Worm (Caenorhabditis elegans) whole organism, young adult: ENCODE data around the gene C47E8.11.

Experiments used
- B0019.2 ChIP-seq: fragments of 200-800 bp; sonication (Bioruptor generic); conservative IDR thresholded peaks from 2 replicates; pipeline ENCODE4 v1.3.6; 2022; ENCODE audit warnings: missing genetic modification reagents, missing genetic modification characterization, missing compliant biosample characterization
- F10E7.11 ChIP-seq: sonication (generic microtip); optimal IDR thresholded peaks from 2 replicates; lab custom pipeline; 2017; ENCODE audit warnings: mild to moderate bottlenecking, missing genetic modification characterization, moderate library complexity, missing compliant biosample characterization
- F22D6.2 ChIP-seq: sonication (generic microtip); optimal IDR thresholded peaks from 2 replicates; lab custom pipeline; 2016; ENCODE audit warnings: mild to moderate bottlenecking, missing genetic modification characterization, missing compliant biosample characterization
- F33H1.4 ChIP-seq: fragments of 200-800 bp; sonication (Bioruptor generic); IDR thresholded peaks from 2 replicates; pipeline ENCODE4 v1.3.6; 2022; ENCODE audit warnings: missing genetic modification reagents, missing genetic modification characterization, missing compliant biosample characterization
- F37B4.10 ChIP-seq: fragments of 200-800 bp; sonication (Bioruptor generic); IDR thresholded peaks from 2 replicates; pipeline ENCODE4 v1.3.6; 2022; ENCODE audit warnings: missing genetic modification characterization, missing compliant biosample characterization
- F39B2.1 ChIP-seq: fragments of 200-800 bp; sonication (Bioruptor generic); IDR thresholded peaks from 2 replicates; pipeline ENCODE4 v1.3.6; 2022; ENCODE audit warnings: missing genetic modification reagents, missing genetic modification characterization, missing compliant biosample characterization
- F49E8.2 ChIP-seq: sonication (generic microtip); optimal IDR thresholded peaks from 3 replicates; lab custom pipeline; 2017; ENCODE audit warnings: missing genetic modification characterization, mild to moderate bottlenecking, missing compliant biosample characterization, antibody characterized with exemption, moderate library complexity; ENCODE audit not compliant: insufficient read depth
- F57A8.1 ChIP-seq: fragments of 200-800 bp; sonication (Bioruptor generic); optimal IDR thresholded peaks from 2 replicates; lab custom pipeline; 2018; ENCODE audit warnings: mild to moderate bottlenecking, missing genetic modification characterization, moderate library complexity, missing compliant biosample characterization
- K11D2.4 ChIP-seq: fragments of 200-800 bp; sonication (Bioruptor generic); IDR thresholded peaks from 2 replicates; pipeline ENCODE4 v1.3.6; 2022; ENCODE audit warnings: missing genetic modification reagents, missing genetic modification characterization, missing compliant biosample characterization
- Y79H2A.3 ChIP-seq: fragments of 200-800 bp; sonication (Bioruptor generic); conservative IDR thresholded peaks from 2 replicates; pipeline ENCODE4 v1.3.6; 2022; ENCODE audit warnings: missing genetic modification reagents, missing genetic modification characterization, missing compliant biosample characterization
- Y95B8A.8 ChIP-seq: fragments of 200-800 bp; sonication (Bioruptor generic); IDR thresholded peaks from 2 replicates; pipeline ENCODE4 v1.3.6; 2022; ENCODE audit warnings: missing genetic modification reagents, missing genetic modification characterization, missing compliant biosample characterization
- ZK185.1 ChIP-seq: sonication (generic microtip); optimal IDR thresholded peaks from 2 replicates; lab custom pipeline; 2016; ENCODE audit warnings: mild to moderate bottlenecking, missing genetic modification characterization, missing compliant biosample characterization; ENCODE audit not compliant: poor library complexity, severe bottlenecking
- akir-1 ChIP-seq: fragments of 200-800 bp; sonication (Bioruptor generic); optimal IDR thresholded peaks from 2 replicates; lab custom pipeline; 2018; ENCODE audit warnings: mild to moderate bottlenecking, missing genetic modification characterization, moderate library complexity, missing compliant biosample characterization
- aptf-2 ChIP-seq: fragments of 200-800 bp; sonication (Bioruptor generic); conservative IDR thresholded peaks from 2 replicates; pipeline ENCODE4 v1.3.6; 2022; ENCODE audit warnings: missing genetic modification reagents, missing genetic modification characterization, missing compliant biosample characterization
- die-1 ChIP-seq: sonication (generic microtip); optimal IDR thresholded peaks from 2 replicates; lab custom pipeline; 2016; ENCODE audit warnings: missing genotype, mild to moderate bottlenecking, missing genetic modification characterization, missing compliant biosample characterization
- dpff-1 ChIP-seq: sonication (generic microtip); optimal IDR thresholded peaks from 2 replicates; lab custom pipeline; 2017; ENCODE audit warnings: mild to moderate bottlenecking, missing genetic modification characterization, missing compliant biosample characterization
- dpl-1 ChIP-seq: fragments of 150-350 bp; optimal IDR thresholded peaks from 2 replicates; lab custom pipeline; 2014; ENCODE audit warnings: missing biosample characterization, missing genetic modification reagents, missing genetic modification characterization
- egl-18 ChIP-seq: fragments of 200-800 bp; sonication (Bioruptor generic); IDR thresholded peaks from 2 replicates; pipeline ENCODE4 v1.3.6; 2022; ENCODE audit warnings: missing genetic modification reagents, missing genetic modification characterization, missing compliant biosample characterization
- egl-44 ChIP-seq: fragments of 200-800 bp; sonication (Bioruptor generic); IDR thresholded peaks from 2 replicates; pipeline ENCODE4 v1.3.6; 2022; ENCODE audit warnings: missing genetic modification reagents, missing genetic modification characterization, missing compliant biosample characterization
- ets-4 ChIP-seq: fragments of 200-800 bp; sonication (Bioruptor generic); optimal IDR thresholded peaks from 2 replicates; lab custom pipeline; 2018; ENCODE audit warnings: mild to moderate bottlenecking, missing genetic modification characterization, missing compliant biosample characterization
- hmg-20 ChIP-seq: fragments of 200-800 bp; sonication (Bioruptor generic); IDR thresholded peaks from 2 replicates; pipeline ENCODE4 v1.3.6; 2022; ENCODE audit warnings: missing genetic modification reagents, missing genetic modification characterization, missing compliant biosample characterization
- let-526 ChIP-seq: fragments of 200-800 bp; sonication (Bioruptor generic); IDR thresholded peaks from 2 replicates; pipeline ENCODE4 v1.3.6; 2022; ENCODE audit warnings: missing genetic modification reagents, missing genetic modification characterization, missing compliant biosample characterization
- let-607 ChIP-seq, 2 experiments: fragments of 200-800 bp in 1 of 2; sonication (Bioruptor generic) in 1 of 2; sonication (generic microtip) in 1 of 2; optimal IDR thresholded peaks; 2 replicates each; lab custom pipeline; 2016 to 2018; ENCODE audit warnings: mild to moderate bottlenecking in 2 of 2, missing compliant biosample characterization in 2 of 2, missing genetic modification characterization in 2 of 2, moderate library complexity in 2 of 2, missing genotype in 1 of 2
- madf-6 ChIP-seq: fragments of 200-800 bp; sonication (Bioruptor generic); IDR thresholded peaks from 2 replicates; pipeline ENCODE4 v1.3.6; 2022; ENCODE audit warnings: missing genetic modification reagents, missing genetic modification characterization, missing compliant biosample characterization
- mes-4 ChIP-seq: sonication (generic microtip); optimal IDR thresholded peaks from 2 replicates; lab custom pipeline; 2016; ENCODE audit warnings: missing genotype, missing genetic modification characterization, missing compliant biosample characterization
- mxl-1 ChIP-seq: sonication (generic microtip); optimal IDR thresholded peaks from 2 replicates; lab custom pipeline; 2016; ENCODE audit warnings: missing genetic modification characterization, missing compliant biosample characterization
- nhr-120 ChIP-seq: fragments of 200-800 bp; sonication (Bioruptor generic); IDR thresholded peaks from 2 replicates; pipeline ENCODE4 v1.3.6; 2022; ENCODE audit warnings: missing genetic modification characterization, missing compliant biosample characterization
- nhr-179 ChIP-seq: sonication (generic microtip); optimal IDR thresholded peaks from 2 replicates; lab custom pipeline; 2016; ENCODE audit warnings: mild to moderate bottlenecking, missing genetic modification characterization, missing compliant biosample characterization
- nhr-27 ChIP-seq: fragments of 200-800 bp; sonication (Bioruptor generic); optimal IDR thresholded peaks from 2 replicates; lab custom pipeline; 2018; ENCODE audit warnings: mild to moderate bottlenecking, missing genetic modification characterization, moderate library complexity, missing compliant biosample characterization
- nhr-80 ChIP-seq: sonication (generic microtip); optimal IDR thresholded peaks from 2 replicates; lab custom pipeline; 2016; ENCODE audit warnings: missing genetic modification characterization, missing compliant biosample characterization
- pbrm-1 ChIP-seq: fragments of 200-800 bp; sonication (Bioruptor generic); IDR thresholded peaks from 2 replicates; pipeline ENCODE4 v1.3.6; 2022; ENCODE audit warnings: missing genetic modification reagents, missing genetic modification characterization, missing compliant biosample characterization
- pha-4 ChIP-seq: fragments of 150-350 bp; sonication (generic microtip); optimal IDR thresholded peaks from 2 replicates; lab custom pipeline; 2014; ENCODE audit warnings: missing biosample characterization, missing genetic modification reagents, missing genetic modification characterization
- rec-8 ChIP-seq, 2 experiments: sonication (generic microtip); optimal IDR thresholded peaks; 2 replicates each; lab custom pipeline; 2016; ENCODE audit warnings: mild to moderate bottlenecking in 2 of 2, missing genetic modification characterization in 2 of 2, missing genetic modification reagents in 2 of 2, missing genotype in 2 of 2, missing biosample characterization in 1 of 2, missing compliant biosample characterization in 1 of 2, moderate library complexity in 1 of 2
- rpc-1 ChIP-seq, 2 experiments: fragments of 150-350 bp in 1 of 2; sonication (generic microtip) in 1 of 2; optimal IDR thresholded peaks; 2 replicates each; lab custom pipeline; 2014 to 2018; ENCODE audit warnings: missing biosample characterization in 1 of 2, missing genetic modification characterization in 1 of 2, missing genetic modification reagents in 1 of 2, missing genotype in 1 of 2
- snpc-1.1 ChIP-seq: sonication (generic microtip); optimal IDR thresholded peaks from 2 replicates; lab custom pipeline; 2017; ENCODE audit warnings: missing genetic modification characterization, mild to moderate bottlenecking, missing compliant biosample characterization, antibody characterized with exemption, moderate library complexity, missing genotype, missing genetic modification reagents; ENCODE audit not compliant: insufficient read depth
- snpc-3.4 ChIP-seq: sonication (generic microtip); optimal IDR thresholded peaks from 2 replicates; lab custom pipeline; 2017; ENCODE audit warnings: missing genetic modification characterization, mild to moderate bottlenecking, missing compliant biosample characterization, antibody characterized with exemption, moderate library complexity, missing genotype, missing genetic modification reagents
- snpc-4 ChIP-seq, 5 experiments: fragments of 150-350 bp in 1 of 5; sonication (generic microtip) in 4 of 5; optimal IDR thresholded peaks; 2 replicates each; lab custom pipeline; 2014 to 2018; ENCODE audit warnings: missing genetic modification characterization in 5 of 5, missing biosample characterization in 3 of 5, antibody characterized with exemption in 2 of 5, mild to moderate bottlenecking in 2 of 5, missing compliant biosample characterization in 2 of 5, missing genotype in 2 of 5, moderate library complexity in 2 of 5, missing genetic modification reagents in 1 of 5
- somi-1 ChIP-seq: fragments of 200-800 bp; sonication (Bioruptor generic); optimal IDR thresholded peaks from 2 replicates; lab custom pipeline; 2018; ENCODE audit warnings: mild to moderate bottlenecking, missing genetic modification characterization, missing compliant biosample characterization
- sptf-2 ChIP-seq: fragments of 200-800 bp; sonication (Bioruptor generic); optimal IDR thresholded peaks from 2 replicates; lab custom pipeline; 2018; ENCODE audit warnings: mild to moderate bottlenecking, missing genetic modification characterization, missing compliant biosample characterization
- tbx-9 ChIP-seq: sonication (generic microtip); optimal IDR thresholded peaks from 2 replicates; lab custom pipeline; 2016; ENCODE audit warnings: borderline replicate concordance, missing genetic modification characterization, inconsistent platforms, missing compliant biosample characterization
- ztf-25 ChIP-seq: fragments of 200-800 bp; sonication (Bioruptor generic); IDR thresholded peaks from 2 replicates; pipeline ENCODE4 v1.3.6; 2022; ENCODE audit warnings: missing genetic modification reagents, missing genetic modification characterization, missing compliant biosample characterization
- ztf-28 ChIP-seq: fragments of 200-800 bp; sonication (Bioruptor generic); IDR thresholded peaks from 2 replicates; pipeline ENCODE4 v1.3.6; 2022; ENCODE audit warnings: missing genetic modification reagents, missing genetic modification characterization, missing compliant biosample characterization

The C47E8.11 gene

ce11 chrV:14712316-14712715, 23.9 kb downstream of the C47E8.11 start, which contains the start of gene R08A2.5:
TSS of gene R08A2.5 (plus strand) at chrV:14712616.
- TF ChIP-seq mxl-1 (tag; lab: Kevin White, UChicago) = no peak
- no peak for TF ChIP-seq dpff-1 (tag; lab: Kevin White, UChicago)
- TF ChIP-seq F10E7.11 (tag; lab: Kevin White, UChicago) = no peak
- TF ChIP-seq egl-18 (GFP tag; lab: Robert Waterston, UW) = no peak
- no peak for TF ChIP-seq dpl-1
- no peak for TF ChIP-seq nhr-80
- TF ChIP-seq snpc-1.1 (tag; lab: Kevin White, UChicago) = no peak
- TF ChIP-seq hmg-20 = no peak
- TF ChIP-seq nhr-120 = no peak
- TF ChIP-seq ZK185.1 (tag; lab: Kevin White, UChicago) = no peak

ce11 chrV:14715608-14716007, 27.2 kb downstream of the C47E8.11 start, which contains the start of gene R08A2.2:
TSS of gene R08A2.2 (minus strand) at chrV:14715708.
- no peak for TF ChIP-seq pbrm-1 (GFP tag; lab: Robert Waterston, UW)
- no peak for TF ChIP-seq rec-8 (tag; optimal IDR thresholded peaks at IDR 0.05; lab: Kevin White, UChicago)
- no peak for TF ChIP-seq aptf-2 (GFP tag; lab: Robert Waterston, UW)
- no peak for TF ChIP-seq pha-4 (tag; lab: Kevin White, UChicago)
- no peak for TF ChIP-seq Y95B8A.8 (GFP tag; lab: Robert Waterston, UW)
- TF ChIP-seq ets-4 (GFP tag; lab: Kevin White, UChicago) = no peak
- TF ChIP-seq ztf-28 (GFP tag; lab: Robert Waterston, UW) = no peak
- no peak for TF ChIP-seq rpc-1 (optimal IDR thresholded peaks at IDR 0.05; lab: Kevin White, UChicago)
- no peak for TF ChIP-seq rpc-1 (tag; optimal IDR thresholded peaks at IDR 0.05; lab: Kevin White, UChicago)
- TF ChIP-seq tbx-9 (tag; lab: Kevin White, UChicago) = no peak
- TF ChIP-seq B0019.2 = no peak
- TF ChIP-seq mxl-1 (tag; lab: Kevin White, UChicago) = no peak
- TF ChIP-seq somi-1 = no peak
- TF ChIP-seq egl-44 (GFP tag; lab: Robert Waterston, UW) = no peak
- no peak for TF ChIP-seq sptf-2 (GFP tag; lab: Kevin White, UChicago)
- TF ChIP-seq nhr-27 (tag; lab: Kevin White, UChicago) = no peak
- TF ChIP-seq snpc-4 (GFP tag; optimal IDR thresholded peaks at IDR 0.05; lab: Kevin White, UChicago) = no peak
- TF ChIP-seq snpc-4 (tag; optimal IDR thresholded peaks at IDR 0.05; lab: Kevin White, UChicago) = no peak
- no peak for TF ChIP-seq F49E8.2 (tag; lab: Kevin White, UChicago)
- TF ChIP-seq mes-4 (tag; lab: Kevin White, UChicago) = no peak
- no peak for TF ChIP-seq nhr-179 (tag; lab: Kevin White, UChicago)
- no peak for TF ChIP-seq ztf-25 (GFP tag; lab: Robert Waterston, UW)

- no peak for TF ChIP-seq F39B2.1 (GFP tag; lab: Robert Waterston, UW)
- no peak for TF ChIP-seq F37B4.10
- TF ChIP-seq nhr-80 = peak; percentile 63
Observed at ce11 chrV:14716114-14716513, 27.7 kb downstream of the C47E8.11 start, which contains the start of gene fbxa-147. TSS of gene fbxa-147 (plus strand) at chrV:14716499.

ce11 chrV:14719491-14719890, 31.1 kb downstream of the C47E8.11 start, which contains the start of gene R08A2.1:
TSS of gene R08A2.1 (minus strand) at chrV:14719591.
- TF ChIP-seq ztf-25 (GFP tag; lab: Robert Waterston, UW) (no peak), let-607 (tag; optimal IDR thresholded peaks at IDR 0.05; lab: Kevin White, UChicago) (no peak), ZK185.1 (tag; lab: Kevin White, UChicago) (no peak), snpc-3.4 (tag; lab: Kevin White, UChicago) (no peak), akir-1 (GFP tag; lab: Kevin White, UChicago) (no peak), die-1 (tag; lab: Kevin White, UChicago) (no peak), madf-6 (GFP tag; lab: Robert Waterston, UW) (no peak), mxl-1 (tag; lab: Kevin White, UChicago) (no peak), K11D2.4 (no peak), somi-1 (no peak), let-526 (GFP tag; lab: Robert Waterston, UW) (no peak), F22D6.2 (tag; lab: Kevin White, UChicago) (no peak), F57A8.1 (GFP tag; lab: Kevin White, UChicago) (no peak), Y79H2A.3 (no peak), F33H1.4 (no peak), Y95B8A.8 (GFP tag; lab: Robert Waterston, UW) (no peak)
